Worm (Caenorhabditis elegans) whole organism, early embryonic: ENCODE results near the gene ndx-2.

ENCODE experiments used
- B0310.2 ChIP-seq: sonication (generic microtip); optimal IDR thresholded peaks from 2 replicates; lab custom pipeline; 2016; ENCODE audit warnings: mild to moderate bottlenecking, missing genetic modification characterization, missing compliant biosample characterization
- ama-1 ChIP-seq: fragments of 150-350 bp; optimal IDR thresholded peaks from 2 replicates; lab custom pipeline; 2014
- ceh-13 ChIP-seq: fragments of 200-800 bp; sonication (Bioruptor generic); optimal IDR thresholded peaks from 2 replicates; lab custom pipeline; 2018; ENCODE audit warnings: mild to moderate bottlenecking, missing genetic modification characterization, missing compliant biosample characterization
- tbx-11 ChIP-seq: fragments of 200-800 bp; sonication (Bioruptor generic); IDR thresholded peaks from 2 replicates; pipeline ENCODE4 v1.3.6; 2022; ENCODE audit warnings: missing genetic modification characterization, missing compliant biosample characterization

The ndx-2 gene

ce11 chrV:2617499-2617898 is 47.3 kb downstream of the ndx-2 start:
- TF ChIP-seq ama-1 (no peak), tbx-11 (GFP tag; lab: Robert Waterston, UW) (0 out of 2 replicates have a peak, but pooled peaks have one; percentile 13), B0310.2 (tag; lab: Kevin White, UChicago) (no peak)

- no peak for TF ChIP-seq ceh-13 (GFP tag; lab: Kevin White, UChicago)
Observed at ce11 chrV:2614986-2615687, 49.7 kb downstream of the ndx-2 start, which contains the start of gene F53E10.1. Gene F53E10.1, plus strand, starts transcription at chrV:2615310.
